Worm (Caenorhabditis elegans): ENCODE data around the gene M163.8.
"Not testable (repeated sequence)": the region's sequence is repeated elsewhere in the genome, so short reads cannot be mapped to it uniquely, and the experiment has no call there.

The M163.8 gene

DNA sequence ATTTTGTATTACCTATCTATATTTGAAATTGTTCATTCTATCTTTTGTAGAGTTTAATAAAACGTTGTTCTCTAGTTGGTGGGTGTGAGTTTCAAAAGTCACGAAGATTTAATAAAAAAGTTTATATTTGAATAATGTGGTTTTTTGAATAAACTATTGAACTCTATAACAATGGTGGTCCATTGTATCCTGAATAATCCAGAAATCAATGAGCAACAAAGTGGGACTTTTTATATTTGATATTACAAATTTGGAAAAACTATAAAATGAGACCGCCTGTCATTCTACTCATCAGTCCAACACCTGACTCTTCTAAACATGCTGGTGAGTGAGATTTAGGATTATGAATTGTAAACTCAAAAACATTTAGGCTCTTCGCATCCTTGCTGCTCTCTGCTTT is 43.5 kb downstream of the M163.8 start, which contains the start of gene nspc-19:
nspc-19 (plus strand) TSS at position 301 of the 400 bp plus-strand sequence.
- TF ChIP-seq snpc-4, elt-3, mep-1 (tag; optimal IDR thresholded peaks at IDR 0.05): not testable (repeated sequence)

DNA sequence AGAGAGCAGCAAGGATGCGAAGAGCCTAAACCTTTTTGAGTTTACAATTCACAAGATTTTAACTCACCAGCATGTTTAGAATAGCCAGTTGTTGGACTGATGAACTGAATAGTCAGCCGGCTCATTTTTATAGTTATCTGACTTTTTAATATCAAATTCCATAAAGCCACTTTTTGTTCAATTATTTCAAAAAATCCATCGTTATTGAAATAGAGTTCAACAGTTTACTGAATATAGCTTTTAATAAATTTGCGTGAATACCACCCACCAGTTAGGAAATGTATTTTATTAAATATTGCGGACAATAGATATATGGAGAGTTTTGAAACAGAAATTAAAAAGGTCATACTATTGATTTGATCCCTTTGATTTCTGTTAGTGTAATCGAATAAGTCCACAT is 45.2 kb downstream of the M163.8 start, which contains the start of gene nspc-20:
nspc-20 (minus strand) TSS at position 101 of the 400 bp plus-strand sequence.
- TF ChIP-seq sptf-1 (tag; optimal IDR thresholded peaks at IDR 0.05) (no peak), ceh-83 (GFP tag; optimal IDR thresholded peaks at IDR 0.05) (no peak), pha-4 (tag; optimal IDR thresholded peaks at IDR 0.05) (no peak), lsy-2 (tag; optimal IDR thresholded peaks at IDR 0.05) (no peak), ztf-11 (tag; optimal IDR thresholded peaks at IDR 0.05) (no peak), mls-2 (tag; optimal IDR thresholded peaks at IDR 0.05) (no peak), ceh-39 (tag; optimal IDR thresholded peaks at IDR 0.05) (no peak), cnd-1 (tag; optimal IDR thresholded peaks at IDR 0.05) (no peak), nhr-237 (tag; optimal IDR thresholded peaks at IDR 0.05) (no peak), ceh-43 (GFP tag; optimal IDR thresholded peaks at IDR 0.05) (no peak), hlh-1 (tag; optimal IDR thresholded peaks at IDR 0.05) (no peak), nhr-76 (tag; optimal IDR thresholded peaks at IDR 0.05) (no peak), mab-5 (tag; optimal IDR thresholded peaks at IDR 0.05) (no peak), drap-1 (GFP tag; optimal IDR thresholded peaks at IDR 0.05) (no peak), flh-1 (GFP tag; optimal IDR thresholded peaks at IDR 0.05) (no peak), lin-13 (tag; optimal IDR thresholded peaks at IDR 0.05) (no peak), unc-39 (tag; optimal IDR thresholded peaks at IDR 0.05) (no peak), ham-2 (GFP tag; optimal IDR thresholded peaks at IDR 0.05) (no peak), M03D4.4 (tag; optimal IDR thresholded peaks at IDR 0.05) (no peak)

DNA sequence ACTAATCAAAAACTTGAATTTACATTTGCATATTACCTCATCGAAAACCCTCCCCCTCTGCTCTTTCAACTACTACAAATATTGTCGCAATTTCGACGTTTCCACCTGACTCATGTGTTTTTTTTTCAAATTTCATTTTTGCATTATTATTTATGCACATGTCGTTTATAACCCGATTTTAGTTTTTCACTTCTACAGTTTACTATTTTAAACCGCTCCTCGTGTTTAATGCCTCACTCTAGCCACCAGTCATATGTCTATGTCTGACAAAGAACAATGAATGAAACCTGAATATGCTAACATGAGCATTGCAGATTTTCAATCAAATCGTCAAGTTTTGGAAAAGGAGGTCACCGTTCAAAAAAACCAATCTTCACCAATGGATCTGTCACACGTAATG is 49.2 kb downstream of the M163.8 start, which contains the start of gene T24C2.5:
T24C2.5 (plus strand) TSS at position 301 of the 400 bp plus-strand sequence.
- TF ChIP-seq drap-1 (GFP tag; optimal IDR thresholded peaks at IDR 0.05) (no peak), ztf-11 (tag; optimal IDR thresholded peaks at IDR 0.05) (no peak), M03D4.4 (tag; optimal IDR thresholded peaks at IDR 0.05) (no peak), sem-2 (GFP tag; optimal IDR thresholded peaks at IDR 0.05) (no peak), ceh-43 (GFP tag; optimal IDR thresholded peaks at IDR 0.05) (no peak), lin-32 (GFP tag; optimal IDR thresholded peaks at IDR 0.05) (no peak), unc-39 (tag; optimal IDR thresholded peaks at IDR 0.05) (no peak), nhr-2 (tag; optimal IDR thresholded peaks at IDR 0.05) (no peak), cnd-1 (tag; optimal IDR thresholded peaks at IDR 0.05) (no peak), ceh-83 (GFP tag; optimal IDR thresholded peaks at IDR 0.05) (no peak)

DNA sequence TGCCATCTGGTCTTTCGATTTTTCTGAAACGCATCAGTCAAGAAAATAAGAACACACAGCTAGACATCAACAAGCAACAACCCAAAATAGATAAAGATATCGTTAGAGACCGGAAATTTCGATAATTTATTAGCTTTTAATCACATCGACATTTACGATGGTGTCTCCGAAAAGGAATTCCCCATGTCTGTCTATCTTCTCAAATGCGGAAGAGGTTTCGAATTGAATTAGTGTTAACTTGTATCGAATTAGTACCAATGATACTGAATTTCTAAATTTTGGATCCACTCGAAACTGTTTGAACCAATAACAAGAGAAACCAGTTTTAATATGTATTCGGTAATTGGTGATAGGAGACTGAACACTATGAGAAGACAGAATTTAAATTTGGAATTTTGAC is 49.7 kb downstream of the M163.8 start:
- TF ChIP-seq M03D4.4 (tag; optimal IDR thresholded peaks at IDR 0.05) (no peak), unc-120 (tag; optimal IDR thresholded peaks at IDR 0.05; ENCODE audit: poor library complexity, severe bottlenecking) (no peak), nhr-2 (tag; optimal IDR thresholded peaks at IDR 0.05) (no peak), ces-1 (GFP tag; optimal IDR thresholded peaks at IDR 0.05) (no peak), nhr-237 (tag; optimal IDR thresholded peaks at IDR 0.05) (no peak), mls-2 (tag; optimal IDR thresholded peaks at IDR 0.05) (no peak), elt-1 (tag; optimal IDR thresholded peaks at IDR 0.05; ENCODE audit: borderline replicate concordance, insufficient read depth) (no peak), cnd-1 (tag; optimal IDR thresholded peaks at IDR 0.05) (no peak), drap-1 (GFP tag; optimal IDR thresholded peaks at IDR 0.05) (no peak), lsy-2 (tag; optimal IDR thresholded peaks at IDR 0.05) (no peak), nhr-12 (tag; optimal IDR thresholded peaks at IDR 0.05) (no peak), hlh-1 (tag; optimal IDR thresholded peaks at IDR 0.05) (no peak)

All from whole organism, mixed stage, embryonic.